Worm (Caenorhabditis elegans) whole organism, young adult: ENCODE data around the gene F22E12.3.
A peak's percentile ranks its signal among the peaks of the same experiment; 100 is the strongest.

Experiments
- B0035.1 ChIP-seq: sonication (generic microtip); optimal IDR thresholded peaks from 2 replicates; lab custom pipeline; 2016; ENCODE audit warnings: missing genetic modification characterization, mild to moderate bottlenecking, missing compliant biosample characterization, missing genotype, missing genetic modification reagents
- F22D6.2 ChIP-seq: sonication (generic microtip); optimal IDR thresholded peaks from 2 replicates; lab custom pipeline; 2016; ENCODE audit warnings: mild to moderate bottlenecking, missing genetic modification characterization, missing compliant biosample characterization
- F23B12.7 ChIP-seq: sonication (generic microtip); optimal IDR thresholded peaks from 2 replicates; lab custom pipeline; 2017; ENCODE audit warnings: missing genetic modification characterization, mild to moderate bottlenecking, missing compliant biosample characterization, antibody characterized with exemption, moderate library complexity; ENCODE audit not compliant: insufficient read depth
- F33H1.4 ChIP-seq: fragments of 200-800 bp; sonication (Bioruptor generic); IDR thresholded peaks from 2 replicates; pipeline ENCODE4 v1.3.6; 2022; ENCODE audit warnings: missing genetic modification reagents, missing genetic modification characterization, missing compliant biosample characterization
- F55B11.4 ChIP-seq: sonication (generic microtip); optimal IDR thresholded peaks from 2 replicates; lab custom pipeline; 2016; ENCODE audit warnings: missing compliant biosample characterization, missing genetic modification characterization, borderline replicate concordance; ENCODE audit not compliant: insufficient read depth
- F57A8.1 ChIP-seq: fragments of 200-800 bp; sonication (Bioruptor generic); optimal IDR thresholded peaks from 2 replicates; lab custom pipeline; 2018; ENCODE audit warnings: mild to moderate bottlenecking, missing genetic modification characterization, moderate library complexity, missing compliant biosample characterization
- K12H6.12 ChIP-seq: fragments of 200-800 bp; sonication (Bioruptor generic); optimal IDR thresholded peaks from 2 replicates; lab custom pipeline; 2018; ENCODE audit warnings: mild to moderate bottlenecking, missing genetic modification characterization, missing compliant biosample characterization
- Y53G8AR.9 ChIP-seq: fragments of 200-800 bp; sonication (Bioruptor generic); conservative IDR thresholded peaks from 2 replicates; pipeline ENCODE4 v1.3.6; 2022; ENCODE audit warnings: missing genetic modification reagents, missing genetic modification characterization, missing compliant biosample characterization
- ZK185.1 ChIP-seq: sonication (generic microtip); optimal IDR thresholded peaks from 2 replicates; lab custom pipeline; 2016; ENCODE audit warnings: mild to moderate bottlenecking, missing genetic modification characterization, missing compliant biosample characterization; ENCODE audit not compliant: poor library complexity, severe bottlenecking
- akir-1 ChIP-seq: fragments of 200-800 bp; sonication (Bioruptor generic); optimal IDR thresholded peaks from 2 replicates; lab custom pipeline; 2018; ENCODE audit warnings: mild to moderate bottlenecking, missing genetic modification characterization, moderate library complexity, missing compliant biosample characterization
- ama-1 ChIP-seq, 3 experiments: fragments of 150-350 bp in 1 of 3; sonication (generic microtip) in 2 of 3; optimal IDR thresholded peaks; 2 replicates each; lab custom pipeline; 2014 to 2018; ENCODE audit warnings: missing biosample characterization in 2 of 3, missing genetic modification characterization in 2 of 3, missing genetic modification reagents in 2 of 3
- atf-7 ChIP-seq: sonication (generic microtip); optimal IDR thresholded peaks from 2 replicates; lab custom pipeline; 2017; ENCODE audit warnings: mild to moderate bottlenecking, missing genetic modification characterization, missing compliant biosample characterization
- attf-6 ChIP-seq: fragments of 200-800 bp; sonication (Bioruptor generic); IDR thresholded peaks from 2 replicates; pipeline ENCODE4 v1.3.6; 2022; ENCODE audit warnings: missing genetic modification reagents, missing genetic modification characterization, missing compliant biosample characterization
- bed-1 ChIP-seq: fragments of 200-800 bp; sonication (Bioruptor generic); IDR thresholded peaks from 2 replicates; pipeline ENCODE4 v1.3.6; 2022; ENCODE audit warnings: missing genetic modification reagents, missing genetic modification characterization, missing compliant biosample characterization
- cebp-1 ChIP-seq, 2 experiments: fragments of 200-800 bp in 1 of 2; sonication (Bioruptor generic) in 1 of 2; sonication (generic microtip) in 1 of 2; IDR thresholded peaks in 1 of 2; optimal IDR thresholded peaks in 1 of 2; 2 replicates each; pipeline versions ENCODE4 v1.3.6 to Lab custom; 2017 to 2022; ENCODE audit warnings: missing compliant biosample characterization in 2 of 2, missing genetic modification characterization in 2 of 2, mild to moderate bottlenecking in 1 of 2, missing genetic modification reagents in 1 of 2, moderate library complexity in 1 of 2
- ceh-27 ChIP-seq: fragments of 200-800 bp; sonication (Bioruptor generic); optimal IDR thresholded peaks from 2 replicates; lab custom pipeline; 2018; ENCODE audit warnings: mild to moderate bottlenecking, missing genetic modification characterization, moderate library complexity, missing compliant biosample characterization
- ceh-91 ChIP-seq: fragments of 200-800 bp; sonication (Bioruptor generic); IDR thresholded peaks from 2 replicates; pipeline ENCODE4 v1.3.6; 2022; ENCODE audit warnings: missing genetic modification reagents, missing genetic modification characterization, missing compliant biosample characterization
- dpff-1 ChIP-seq: sonication (generic microtip); optimal IDR thresholded peaks from 2 replicates; lab custom pipeline; 2017; ENCODE audit warnings: mild to moderate bottlenecking, missing genetic modification characterization, missing compliant biosample characterization
- egl-18 ChIP-seq: fragments of 200-800 bp; sonication (Bioruptor generic); IDR thresholded peaks from 2 replicates; pipeline ENCODE4 v1.3.6; 2022; ENCODE audit warnings: missing genetic modification reagents, missing genetic modification characterization, missing compliant biosample characterization
- gei-17 ChIP-seq: fragments of 200-800 bp; sonication (Bioruptor generic); optimal IDR thresholded peaks from 2 replicates; lab custom pipeline; 2018; ENCODE audit warnings: mild to moderate bottlenecking, missing genetic modification characterization, missing compliant biosample characterization
- him-1 ChIP-seq: sonication (generic microtip); optimal IDR thresholded peaks from 2 replicates; lab custom pipeline; 2016; ENCODE audit warnings: missing genotype, missing genetic modification reagents, missing genetic modification characterization, missing compliant biosample characterization
- lin-35 ChIP-seq, 3 experiments: fragments of 150-350 bp in 2 of 3; sonication (generic microtip) in 1 of 3; optimal IDR thresholded peaks; 2 replicates each; lab custom pipeline; 2014 to 2018; ENCODE audit warnings: missing biosample characterization in 3 of 3, missing genetic modification characterization in 3 of 3, missing genetic modification reagents in 3 of 3
- lin-54 ChIP-seq: fragments of 200-800 bp; sonication (Bioruptor generic); optimal IDR thresholded peaks from 2 replicates; lab custom pipeline; 2018; ENCODE audit warnings: mild to moderate bottlenecking, missing genetic modification characterization, missing compliant biosample characterization
- lir-1 ChIP-seq: fragments of 200-800 bp; sonication (Bioruptor generic); conservative IDR thresholded peaks from 2 replicates; pipeline ENCODE4 v1.3.6; 2022; ENCODE audit warnings: missing genetic modification reagents, missing genetic modification characterization, missing compliant biosample characterization
- madf-10 ChIP-seq: sonication (generic microtip); optimal IDR thresholded peaks from 2 replicates; lab custom pipeline; 2016; ENCODE audit warnings: mild to moderate bottlenecking, missing genetic modification characterization, missing compliant biosample characterization
- madf-3 ChIP-seq: fragments of 200-800 bp; sonication (Bioruptor generic); IDR thresholded peaks from 2 replicates; pipeline ENCODE4 v1.3.6; 2022; ENCODE audit warnings: missing genetic modification reagents, missing genetic modification characterization, missing compliant biosample characterization
- madf-8 ChIP-seq: fragments of 200-800 bp; sonication (Bioruptor generic); conservative IDR thresholded peaks from 2 replicates; pipeline ENCODE4 v1.3.6; 2022; ENCODE audit warnings: missing genetic modification reagents, missing genetic modification characterization, missing compliant biosample characterization
- mcd-1 ChIP-seq: fragments of 200-800 bp; sonication (Bioruptor generic); IDR thresholded peaks from 2 replicates; pipeline ENCODE4 v1.3.6; 2022; ENCODE audit warnings: missing genetic modification reagents, missing genetic modification characterization, missing compliant biosample characterization
- mel-28 ChIP-seq: sonication (generic microtip); optimal IDR thresholded peaks from 2 replicates; lab custom pipeline; 2016; ENCODE audit warnings: borderline replicate concordance, mild to moderate bottlenecking, missing genetic modification characterization, missing compliant biosample characterization
- nhr-179 ChIP-seq: sonication (generic microtip); optimal IDR thresholded peaks from 2 replicates; lab custom pipeline; 2016; ENCODE audit warnings: mild to moderate bottlenecking, missing genetic modification characterization, missing compliant biosample characterization
- nhr-27 ChIP-seq: fragments of 200-800 bp; sonication (Bioruptor generic); optimal IDR thresholded peaks from 2 replicates; lab custom pipeline; 2018; ENCODE audit warnings: mild to moderate bottlenecking, missing genetic modification characterization, moderate library complexity, missing compliant biosample characterization
- pha-4 ChIP-seq: fragments of 150-350 bp; sonication (generic microtip); optimal IDR thresholded peaks from 2 replicates; lab custom pipeline; 2014; ENCODE audit warnings: missing biosample characterization, missing genetic modification reagents, missing genetic modification characterization
- rcor-1 ChIP-seq: fragments of 200-800 bp; sonication (Bioruptor generic); IDR thresholded peaks from 2 replicates; pipeline ENCODE4 v1.3.6; 2022; ENCODE audit warnings: missing genetic modification reagents, missing genetic modification characterization, missing compliant biosample characterization
- rec-8 ChIP-seq, 2 experiments: sonication (generic microtip); optimal IDR thresholded peaks; 2 replicates each; lab custom pipeline; 2016; ENCODE audit warnings: mild to moderate bottlenecking in 2 of 2, missing genetic modification characterization in 2 of 2, missing genetic modification reagents in 2 of 2, missing genotype in 2 of 2, missing biosample characterization in 1 of 2, missing compliant biosample characterization in 1 of 2, moderate library complexity in 1 of 2
- sdz-38 ChIP-seq: sonication (generic microtip); optimal IDR thresholded peaks from 2 replicates; lab custom pipeline; 2016; ENCODE audit warnings: missing genotype, missing genetic modification characterization, missing compliant biosample characterization
- sea-2 ChIP-seq: fragments of 200-800 bp; sonication (Bioruptor generic); IDR thresholded peaks from 2 replicates; pipeline ENCODE4 v1.3.6; 2022; ENCODE audit warnings: missing genetic modification characterization, missing compliant biosample characterization
- snpc-1.1 ChIP-seq: sonication (generic microtip); optimal IDR thresholded peaks from 2 replicates; lab custom pipeline; 2017; ENCODE audit warnings: missing genetic modification characterization, mild to moderate bottlenecking, missing compliant biosample characterization, antibody characterized with exemption, moderate library complexity, missing genotype, missing genetic modification reagents; ENCODE audit not compliant: insufficient read depth
- snpc-3.4 ChIP-seq: sonication (generic microtip); optimal IDR thresholded peaks from 2 replicates; lab custom pipeline; 2017; ENCODE audit warnings: missing genetic modification characterization, mild to moderate bottlenecking, missing compliant biosample characterization, antibody characterized with exemption, moderate library complexity, missing genotype, missing genetic modification reagents
- somi-1 ChIP-seq: fragments of 200-800 bp; sonication (Bioruptor generic); optimal IDR thresholded peaks from 2 replicates; lab custom pipeline; 2018; ENCODE audit warnings: mild to moderate bottlenecking, missing genetic modification characterization, missing compliant biosample characterization
- sptf-2 ChIP-seq: fragments of 200-800 bp; sonication (Bioruptor generic); optimal IDR thresholded peaks from 2 replicates; lab custom pipeline; 2018; ENCODE audit warnings: mild to moderate bottlenecking, missing genetic modification characterization, missing compliant biosample characterization
- tbp1 ChIP-seq: fragments of 200-800 bp; sonication (Bioruptor generic); optimal IDR thresholded peaks from 2 replicates; lab custom pipeline; 2018; ENCODE audit warnings: mild to moderate bottlenecking, missing genetic modification characterization, missing compliant biosample characterization
- tlf-1 ChIP-seq: fragments of 200-800 bp; sonication (Bioruptor generic); optimal IDR thresholded peaks from 2 replicates; lab custom pipeline; 2018; ENCODE audit warnings: mild to moderate bottlenecking, missing genetic modification characterization, missing compliant biosample characterization
- zim-3 ChIP-seq: sonication (generic microtip); optimal IDR thresholded peaks from 2 replicates; lab custom pipeline; 2017; ENCODE audit warnings: mild to moderate bottlenecking, missing genetic modification characterization, moderate library complexity, missing compliant biosample characterization

F22E12.3 gene

DNA sequence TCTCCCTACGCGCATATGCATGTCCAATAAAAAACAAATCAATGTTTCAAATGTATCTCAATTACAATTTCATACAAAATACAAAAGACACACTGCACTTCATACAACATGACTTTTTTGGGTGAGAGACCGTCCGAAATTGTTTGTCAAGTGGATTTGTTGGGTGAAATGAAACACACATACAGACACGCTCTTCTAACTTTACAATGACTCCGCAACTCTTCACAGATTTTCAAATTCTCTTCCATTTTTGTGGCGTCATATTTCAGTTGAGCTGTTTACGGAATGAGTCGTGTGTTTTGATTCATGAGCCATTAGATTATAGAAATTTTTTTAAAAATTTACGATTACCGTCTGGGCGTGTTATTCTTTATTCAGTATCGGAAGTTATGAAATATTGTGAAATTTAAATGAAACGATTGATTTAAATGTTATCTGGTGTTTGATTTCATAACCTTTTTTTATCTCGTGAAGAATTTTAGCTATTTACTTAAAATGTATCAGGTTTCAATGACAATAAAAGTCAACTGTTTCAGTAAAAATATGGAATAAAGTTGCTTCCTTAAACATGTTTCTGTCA is 13.8 kb upstream of the F22E12.3 start:
- no peak for TF ChIP-seq zim-3 (tag; lab: Kevin White, UChicago)
- TF ChIP-seq snpc-1.1 (tag; lab: Kevin White, UChicago): no peak
- no peak for TF ChIP-seq madf-8 (GFP tag; lab: Robert Waterston, UW)
- peak; percentile 4 for TF ChIP-seq ceh-27 (GFP tag; lab: Kevin White, UChicago)
- peak; percentile 51 for TF ChIP-seq cebp-1 (GFP tag; IDR thresholded peaks at IDR 0.05; lab: Robert Waterston, UW)
- TF ChIP-seq cebp-1 (tag; optimal IDR thresholded peaks at IDR 0.05; lab: Kevin White, UChicago): peak; percentile 85
- no peak for TF ChIP-seq K12H6.12 (tag; lab: Kevin White, UChicago)
- peak; percentile 66 for TF ChIP-seq ama-1 (optimal IDR thresholded peaks at IDR 0.05; lab: Kevin White, UChicago)
- no peak for TF ChIP-seq ama-1 (GFP tag; optimal IDR thresholded peaks at IDR 0.05; lab: Kevin White, UChicago)
- TF ChIP-seq him-1 (tag; lab: Kevin White, UChicago): no peak
- peak; percentile 8 for TF ChIP-seq ZK185.1 (tag; lab: Kevin White, UChicago)
- no peak for TF ChIP-seq egl-18 (GFP tag; lab: Robert Waterston, UW)
- no peak for TF ChIP-seq F23B12.7 (tag; lab: Kevin White, UChicago)
- TF ChIP-seq mcd-1 (GFP tag; lab: Robert Waterston, UW): no peak
- peak; percentile 68; the same call in 1 of the 2 replicates for TF ChIP-seq madf-3 (GFP tag; lab: Robert Waterston, UW)
- TF ChIP-seq madf-10 (tag; lab: Kevin White, UChicago): no peak
- no peak for TF ChIP-seq sptf-2 (GFP tag; lab: Kevin White, UChicago)
- TF ChIP-seq B0035.1 (tag; lab: Kevin White, UChicago): peak; percentile 15
- no peak for TF ChIP-seq sdz-38 (tag; lab: Kevin White, UChicago)

ce11 chrV:10475421-10475820 is 12.2 kb upstream of the F22E12.3 start:
- TF ChIP-seq nhr-27 (no peak), atf-7 (no peak), snpc-3.4 (tag; lab: Kevin White, UChicago) (no peak), him-1 (tag; lab: Kevin White, UChicago) (no peak), dpff-1 (no peak), tbp1 (GFP tag; lab: Kevin White, UChicago) (no peak), sptf-2 (GFP tag; lab: Kevin White, UChicago) (no peak), akir-1 (GFP tag; lab: Kevin White, UChicago) (no peak), pha-4 (tag; lab: Kevin White, UChicago) (no peak), bed-1 (GFP tag; lab: Robert Waterston, UW) (no peak), F55B11.4 (no peak), Y53G8AR.9 (GFP tag; lab: Robert Waterston, UW) (no peak), gei-17 (GFP tag; lab: Kevin White, UChicago) (no peak), attf-6 (GFP tag; lab: Robert Waterston, UW) (no peak), nhr-179 (tag; lab: Kevin White, UChicago) (no peak), lin-35 (GFP tag; optimal IDR thresholded peaks at IDR 0.05; lab: Kevin White, UChicago) (no peak), lir-1 (no peak)

DNA sequence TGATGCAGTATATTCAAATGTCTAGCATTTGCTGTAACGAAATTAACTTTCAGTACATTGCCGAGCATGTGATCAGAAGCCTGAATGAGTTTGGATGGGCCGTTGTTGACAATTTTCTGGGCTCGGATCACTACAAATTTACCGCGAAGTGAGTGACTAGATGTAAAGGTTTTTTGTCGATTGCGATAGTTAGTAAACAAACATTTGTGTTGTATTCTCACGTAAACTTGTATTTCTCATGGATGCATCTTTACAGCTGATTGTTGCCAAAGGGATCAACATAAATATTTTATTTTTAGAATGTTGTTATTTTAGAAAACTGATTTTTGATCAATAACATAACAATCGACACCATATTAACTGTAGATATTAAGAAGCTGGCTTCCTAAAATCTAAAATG is 10.9 kb upstream of the F22E12.3 start:
- TF ChIP-seq ZK185.1 (tag; lab: Kevin White, UChicago): no peak
- no peak for TF ChIP-seq sea-2 (GFP tag; lab: Robert Waterston, UW)
- TF ChIP-seq F33H1.4 (GFP tag; lab: Robert Waterston, UW): no peak
- no peak for TF ChIP-seq ceh-91 (GFP tag; lab: Robert Waterston, UW)
- no peak for TF ChIP-seq F57A8.1
- TF ChIP-seq rcor-1 (GFP tag; lab: Robert Waterston, UW): no peak
- no peak for TF ChIP-seq rec-8 (tag; optimal IDR thresholded peaks at IDR 0.05; lab: Kevin White, UChicago)
- TF ChIP-seq F22D6.2 (tag; lab: Kevin White, UChicago): no peak
- TF ChIP-seq sdz-38 (tag; lab: Kevin White, UChicago): no peak
- no peak for TF ChIP-seq mel-28
- TF ChIP-seq tlf-1 (GFP tag; lab: Kevin White, UChicago): no peak
- no peak for TF ChIP-seq somi-1 (GFP tag; lab: Kevin White, UChicago)
- TF ChIP-seq lin-54 (GFP tag; lab: Kevin White, UChicago): no peak
- TF ChIP-seq, all 124 proteins: peak for 0
